Worm (Caenorhabditis elegans): ENCODE data around the gene C14A11.2.

DNA sequence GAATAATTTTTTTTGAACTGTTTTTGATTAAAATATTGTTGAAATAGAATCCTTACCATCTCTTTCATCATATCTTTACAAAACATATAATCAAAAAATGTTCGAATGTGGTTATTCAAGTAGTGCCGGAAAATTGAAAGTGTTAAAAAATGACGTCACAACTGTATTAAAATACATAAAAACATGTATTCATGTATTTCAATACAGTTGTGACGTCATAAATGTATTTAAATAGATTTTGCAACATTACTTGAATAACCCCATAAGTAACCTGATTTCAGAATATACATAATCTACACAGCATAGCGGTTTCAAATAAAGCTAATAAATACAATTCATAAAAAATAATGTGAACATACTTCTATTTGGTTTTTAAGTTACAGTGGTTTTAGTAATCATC is 26.0 kb upstream of the C14A11.2 start:
- TF ChIP-seq ceh-27 (GFP tag; optimal IDR thresholded peaks at IDR 0.05) (no peak), die-1 (tag; optimal IDR thresholded peaks at IDR 0.05) (no peak), unc-62 (GFP tag; optimal IDR thresholded peaks at IDR 0.05) (no peak), athp-1 (tag; optimal IDR thresholded peaks at IDR 0.05) (no peak), F37B4.10 (GFP tag; IDR thresholded peaks at IDR 0.05) (no peak), K12H6.12 (tag; optimal IDR thresholded peaks at IDR 0.05) (no peak), snpc-4 (GFP tag; optimal IDR thresholded peaks at IDR 0.05) (no peak), snpc-4 (tag; optimal IDR thresholded peaks at IDR 0.05) (no peak), attf-5 (GFP tag; optimal IDR thresholded peaks at IDR 0.05) (no peak), nhr-90 (tag; optimal IDR thresholded peaks at IDR 0.05) (no peak), egl-18 (GFP tag; IDR thresholded peaks at IDR 0.05) (no peak), F57A8.1 (GFP tag; optimal IDR thresholded peaks at IDR 0.05) (no peak)

Data from whole organism, young adult.